Worm (Caenorhabditis elegans): ENCODE measurements around the gene chc-1.

The chc-1 gene

ce11 chrIII:10236291-10236871 is 32.8 kb downstream of the chc-1 start (continued):
- TF ChIP-seq zip-2 (tag; optimal IDR thresholded peaks at IDR 0.05) = no peak
- no peak for TF ChIP-seq lir-3 (tag; optimal IDR thresholded peaks at IDR 0.05)
- no peak for TF ChIP-seq lin-29 (GFP tag; IDR thresholded peaks at IDR 0.05)
- TF ChIP-seq nhr-41 (GFP tag; IDR thresholded peaks at IDR 0.05) = no peak
- no peak for TF ChIP-seq lsy-2 (tag; optimal IDR thresholded peaks at IDR 0.05)
- TF ChIP-seq pqm-1 (tag; optimal IDR thresholded peaks at IDR 0.05) = no peak
- no peak for TF ChIP-seq T26A8.4 (GFP tag; IDR thresholded peaks at IDR 0.05)
- TF ChIP-seq aly-2 (tag; optimal IDR thresholded peaks at IDR 0.05) = no peak
- peak in 1 of 2 experiments; percentile 1 for TF ChIP-seq mdl-1 (tag; optimal IDR thresholded peaks at IDR 0.05)
- TF ChIP-seq daf-19 (GFP tag; conservative IDR thresholded peaks at IDR 0.05) = no peak
- TF ChIP-seq ZK546.5 (tag; optimal IDR thresholded peaks at IDR 0.05) = no peak
- no peak for TF ChIP-seq ceh-44 (GFP tag; IDR thresholded peaks at IDR 0.05)
- TF ChIP-seq dmd-9 (GFP tag; IDR thresholded peaks at IDR 0.05) = no peak
- TF ChIP-seq mxl-3 (GFP tag; optimal IDR thresholded peaks at IDR 0.05) = peak; percentile 67
- TF ChIP-seq F26F4.8 (GFP tag; conservative IDR thresholded peaks at IDR 0.05) = no peak
- no peak for TF ChIP-seq F49E8.2 (tag; optimal IDR thresholded peaks at IDR 0.05; ENCODE audit: borderline replicate concordance)
- no peak for TF ChIP-seq zfp-2 (tag; optimal IDR thresholded peaks at IDR 0.05)
- no peak for TF ChIP-seq mep-1 (tag; optimal IDR thresholded peaks at IDR 0.05)
- no peak for TF ChIP-seq unc-39 (tag; optimal IDR thresholded peaks at IDR 0.05)
- TF ChIP-seq nhr-77 (tag; optimal IDR thresholded peaks at IDR 0.05) = no peak
- no peak for TF ChIP-seq nhr-11 (tag; optimal IDR thresholded peaks at IDR 0.05)
- TF ChIP-seq nhr-237 (tag; optimal IDR thresholded peaks at IDR 0.05) = no peak
- TF ChIP-seq unc-62 (GFP tag; optimal IDR thresholded peaks at IDR 0.05 in 1 of 2) = no peak
- TF ChIP-seq unc-62 (tag; optimal IDR thresholded peaks at IDR 0.05) = no peak
- TF ChIP-seq nhr-48 (tag; optimal IDR thresholded peaks at IDR 0.05) = no peak
- no peak for TF ChIP-seq ama-1 (optimal IDR thresholded peaks at IDR 0.05)
- TF ChIP-seq unc-130 (GFP tag; optimal IDR thresholded peaks at IDR 0.05) = no peak
- TF ChIP-seq sdz-12 (GFP tag; optimal IDR thresholded peaks at IDR 0.05) = no peak

- no peak for TF ChIP-seq fkh-10 (GFP tag; optimal IDR thresholded peaks at IDR 0.05)
- no peak for TF ChIP-seq ZK546.5 (tag; optimal IDR thresholded peaks at IDR 0.05)
- no peak for TF ChIP-seq nhr-111 (GFP tag; optimal IDR thresholded peaks at IDR 0.05)
These were observed 35.0 kb downstream of the chc-1 start, which contains the start of gene Y70G10A.3 for ce11 chrIII:10238448-10239154. TSS of gene Y70G10A.3 (plus strand) at chrIII:10239104.

ce11 chrIII:10240073-10240472 is 36.5 kb downstream of the chc-1 start:
- TF ChIP-seq aha-1 (tag) (peak; percentile 91), jun-1 (tag; optimal IDR thresholded peaks at IDR 0.05) (no peak), ceh-32 (tag; optimal IDR thresholded peaks at IDR 0.05; ENCODE audit: poor library complexity) (no peak)

DNA sequence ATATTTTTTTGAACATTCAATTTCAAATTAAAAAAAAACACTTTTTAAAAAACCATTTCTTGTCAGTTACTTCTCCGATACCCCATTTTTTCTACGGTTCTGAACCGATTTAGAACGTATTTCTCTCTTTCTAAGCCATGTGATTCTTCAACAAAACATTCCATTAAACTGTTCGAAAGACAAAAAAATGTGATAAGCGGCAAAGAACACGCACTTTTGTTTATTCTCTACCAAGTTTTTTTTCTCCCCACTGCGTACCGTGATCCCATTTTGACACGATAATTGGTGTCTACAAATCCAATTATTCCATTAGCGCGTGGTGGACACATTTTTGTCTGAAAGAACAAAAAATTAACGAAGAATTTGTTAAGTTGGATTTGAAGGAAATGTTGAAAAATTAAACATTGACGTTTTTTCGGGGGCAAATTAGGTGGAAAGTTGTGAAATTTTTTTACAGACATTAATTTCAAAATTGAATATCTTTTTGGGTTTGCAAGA is 37.8 kb downstream of the chc-1 start:
- no peak for TF ChIP-seq ceh-32 (tag; optimal IDR thresholded peaks at IDR 0.05; ENCODE audit: poor library complexity)
- TF ChIP-seq nhr-111 (GFP tag; optimal IDR thresholded peaks at IDR 0.05) = no peak
- peak in 1 of 2 experiments; percentile 69 for TF ChIP-seq unc-62 (GFP tag; optimal IDR thresholded peaks at IDR 0.05 in 1 of 2)
- TF ChIP-seq unc-62 (tag; optimal IDR thresholded peaks at IDR 0.05) = no peak
- TF ChIP-seq ceh-44 (GFP tag; IDR thresholded peaks at IDR 0.05) = no peak
- TF ChIP-seq hlh-11 (tag; optimal IDR thresholded peaks at IDR 0.05) = peak; percentile 14
- no peak for TF ChIP-seq Y48G9A.11 (GFP tag; IDR thresholded peaks at IDR 0.05)
- TF ChIP-seq mdl-1 (tag; optimal IDR thresholded peaks at IDR 0.05) = peak in 1 of 2 experiments; percentile 45
